Worm (Caenorhabditis elegans): ENCODE data around the gene faxc-1.
A peak's percentile ranks its signal among the peaks of the same experiment; 100 is the strongest.

DNA sequence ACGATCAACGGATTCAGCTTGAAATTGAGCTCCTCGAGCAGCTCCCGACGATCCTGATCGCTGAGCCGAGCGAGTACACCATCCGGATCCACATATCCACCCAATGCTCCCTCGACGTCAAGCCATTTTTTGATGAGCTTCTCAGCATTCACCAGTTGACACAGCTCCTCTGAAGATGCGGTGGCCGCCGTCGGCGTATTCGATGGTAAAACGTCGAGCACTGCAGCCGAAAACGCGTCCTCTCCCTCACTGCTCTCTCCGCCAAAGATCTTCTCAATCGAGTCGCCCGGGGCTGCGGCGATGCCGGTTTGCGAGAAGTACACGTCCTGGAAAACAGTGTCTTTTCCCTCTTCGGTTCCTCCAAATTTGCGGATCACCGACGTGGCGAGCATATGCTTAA, 49.4 kb upstream of the faxc-1 start:
- TF ChIP-seq ama-1 (optimal IDR thresholded peaks at IDR 0.05) (no peak), aly-1 (tag; optimal IDR thresholded peaks at IDR 0.05) (no peak), tbx-37 (GFP tag; conservative IDR thresholded peaks at IDR 0.05) (no peak), flt-1 (GFP tag; IDR thresholded peaks at IDR 0.05) (no peak), hmg-4 (GFP tag; optimal IDR thresholded peaks at IDR 0.05) (no peak), hmbx-1 (tag; optimal IDR thresholded peaks at IDR 0.05) (no peak), tbx-11 (GFP tag; IDR thresholded peaks at IDR 0.05) (no peak), ets-7 (tag; optimal IDR thresholded peaks at IDR 0.05) (no peak), ceh-36 (tag; optimal IDR thresholded peaks at IDR 0.05) (no peak), B0310.2 (tag; optimal IDR thresholded peaks at IDR 0.05) (peak; percentile 45)
